Worm (Caenorhabditis elegans): ENCODE data around the gene mec-5.

Gene mec-5

ce11 chrX:15983288-15983687 lies 39.5 kb downstream of the mec-5 start (continued):
- TF ChIP-seq snu-23 (GFP tag; optimal IDR thresholded peaks at IDR 0.05), result peak; percentile 49
- no peak for TF ChIP-seq xbp-1 (tag; optimal IDR thresholded peaks at IDR 0.05)
- no peak for TF ChIP-seq zag-1 (tag; optimal IDR thresholded peaks at IDR 0.05)
- TF ChIP-seq nhr-19 (GFP tag; conservative IDR thresholded peaks at IDR 0.05), result peak; percentile 15; the same call in 1 of the 2 replicates
- no peak for TF ChIP-seq elt-2 (tag; optimal IDR thresholded peaks at IDR 0.05)
- TF ChIP-seq hlh-4 (tag; optimal IDR thresholded peaks at IDR 0.05), result no peak
- no peak for TF ChIP-seq ceh-63 (GFP tag; optimal IDR thresholded peaks at IDR 0.05)
- peak; percentile 10 for TF ChIP-seq nhr-90 (tag; optimal IDR thresholded peaks at IDR 0.05; ENCODE audit: poor library complexity)

- no peak for TF ChIP-seq unc-130 (tag; optimal IDR thresholded peaks at IDR 0.05)
- TF ChIP-seq nhr-19 (GFP tag; conservative IDR thresholded peaks at IDR 0.05), result no peak
- TF ChIP-seq efl-1 (optimal IDR thresholded peaks at IDR 0.05), result no peak
- no peak for TF ChIP-seq efl-1 (GFP tag; optimal IDR thresholded peaks at IDR 0.05 in 1 of 2)
- no peak for TF ChIP-seq mef-2 (tag; optimal IDR thresholded peaks at IDR 0.05)
- TF ChIP-seq mab-9 (GFP tag; IDR thresholded peaks at IDR 0.05), result no peak
- no peak for TF ChIP-seq lsy-2 (tag; optimal IDR thresholded peaks at IDR 0.05)
- no peak for TF ChIP-seq F16B12.6 (tag; optimal IDR thresholded peaks at IDR 0.05)
Measured at ce11 chrX:15988577-15988976, 44.8 kb downstream of the mec-5 start.

- no peak for TF ChIP-seq ztf-4 (tag; optimal IDR thresholded peaks at IDR 0.05)
- no peak for TF ChIP-seq pax-3 (tag; optimal IDR thresholded peaks at IDR 0.05)
- TF ChIP-seq ces-1 (GFP tag; optimal IDR thresholded peaks at IDR 0.05), result no peak
- TF ChIP-seq nhr-90 (tag; optimal IDR thresholded peaks at IDR 0.05; ENCODE audit: poor library complexity), result no peak
- TF ChIP-seq ceh-82 (tag; optimal IDR thresholded peaks at IDR 0.05), result no peak
- TF ChIP-seq hpl-2 (GFP tag; optimal IDR thresholded peaks at IDR 0.05), result no peak
- TF ChIP-seq elt-3 (tag; optimal IDR thresholded peaks at IDR 0.05), result no peak
Measured at ce11 chrX:15992806-15993205, 49.0 kb downstream of the mec-5 start.

- TF ChIP-seq lin-14 (GFP tag; optimal IDR thresholded peaks at IDR 0.05) (peak; percentile 55), sptf-1 (tag; optimal IDR thresholded peaks at IDR 0.05) (no peak), ceh-82 (tag; optimal IDR thresholded peaks at IDR 0.05) (no peak)
Measured at ce11 chrX:15993916-15994315, 50.1 kb downstream of the mec-5 start.

- TF ChIP-seq ztf-4 (tag; optimal IDR thresholded peaks at IDR 0.05) (no peak), ceh-8 (GFP tag; optimal IDR thresholded peaks at IDR 0.05) (no peak), mep-1 (tag; optimal IDR thresholded peaks at IDR 0.05) (no peak), unc-62 (GFP tag; optimal IDR thresholded peaks at IDR 0.05) (no peak), fkh-4 (tag; optimal IDR thresholded peaks at IDR 0.05; ENCODE audit: borderline replicate concordance) (no peak), elt-2 (tag; optimal IDR thresholded peaks at IDR 0.05) (no peak), sup-37 (GFP tag; optimal IDR thresholded peaks at IDR 0.05) (no peak), nhr-11 (tag; optimal IDR thresholded peaks at IDR 0.05) (no peak), hlh-17 (GFP tag; optimal IDR thresholded peaks at IDR 0.05; ENCODE audit: borderline replicate concordance) (no peak)
Measured at ce11 chrX:15997153-15997552, 53.3 kb downstream of the mec-5 start.

- TF ChIP-seq nhr-77 (tag; optimal IDR thresholded peaks at IDR 0.05) (no peak), efl-1 (optimal IDR thresholded peaks at IDR 0.05) (no peak), efl-1 (GFP tag; optimal IDR thresholded peaks at IDR 0.05 in 1 of 2) (peak in 1 of 2 experiments; percentile 28), unc-30 (tag; optimal IDR thresholded peaks at IDR 0.05) (no peak)
Measured at ce11 chrX:15997926-15998325, 54.1 kb downstream of the mec-5 start.
